Fruit fly (Drosophila melanogaster) whole organism: ENCODE data around the gene Smox.

Experiments used
- Dll ChIP-seq: fragments of >200 bp; optimal IDR thresholded peaks from 2 replicates; lab custom pipeline; 2017
- pan ChIP-seq: fragments of >200 bp; optimal IDR thresholded peaks from 2 replicates; lab custom pipeline; 2017
- psq ChIP-seq: fragments of >200 bp; optimal IDR thresholded peaks from 2 replicates; lab custom pipeline; 2017
- usp ChIP-seq: fragments of >200 bp; optimal IDR thresholded peaks from 2 replicates; lab custom pipeline; 2017; ENCODE audit warnings: missing biosample characterization, missing genetic modification characterization, mixed read lengths

DNA sequence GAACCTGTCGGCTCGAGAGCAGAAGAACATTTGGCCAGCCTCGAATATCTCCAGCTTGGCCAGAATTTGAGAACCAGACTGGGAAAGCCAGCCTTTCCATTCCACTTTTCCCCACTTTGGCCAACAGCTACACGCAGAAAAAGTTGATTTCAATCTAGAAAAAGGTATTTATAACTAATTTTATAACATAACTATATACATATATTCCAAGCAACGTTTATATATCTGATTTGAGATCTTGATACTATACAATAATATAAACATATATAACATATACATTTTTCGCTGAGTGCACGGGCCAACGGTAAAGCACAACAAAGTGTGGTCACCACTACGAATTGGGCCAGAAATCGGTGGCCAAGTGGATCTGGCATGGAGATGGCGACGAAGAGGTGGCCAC, 21.4 kb upstream of the Smox start:
- TF ChIP-seq psq: no peak
- TF ChIP-seq Dll (lab: Kevin White, UChicago): no peak
- no peak for TF ChIP-seq pan
- TF ChIP-seq usp (GFP tag; lab: Kevin White, UChicago): no peak
